Fruit fly (Drosophila melanogaster): ENCODE measurements around the gene tut.
A peak's percentile ranks its signal among the peaks of the same experiment; 100 is the strongest.

DNA sequence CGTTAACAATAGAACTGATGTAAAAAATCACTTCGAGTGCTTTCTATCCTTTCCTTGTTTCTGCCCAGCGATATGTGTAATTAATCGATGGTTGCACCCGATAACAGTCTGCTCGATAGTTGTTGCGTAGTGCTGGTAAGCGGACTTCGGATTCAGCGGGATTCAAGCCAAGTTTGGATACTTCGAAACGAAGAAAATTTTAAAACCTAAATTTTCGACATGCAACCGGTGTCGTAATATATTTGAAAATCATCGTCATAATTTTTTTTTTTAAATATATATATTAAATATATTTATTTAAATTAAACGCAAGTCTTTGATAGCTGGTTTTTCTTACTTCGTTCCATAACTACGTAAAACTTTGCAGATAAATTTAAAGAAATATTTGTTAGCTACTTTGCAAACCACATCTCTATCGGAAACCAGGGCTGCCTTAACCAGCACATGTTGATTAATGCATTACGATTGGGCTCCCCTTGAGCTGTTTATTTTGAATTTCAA is 12.7 kb downstream of the tut start, which contains the start of the genes UbcE2M and Dhps:
- TF ChIP-seq Blimp-1 (GFP tag; optimal IDR thresholded peaks at IDR 0.05) (peak; percentile 58), CG10669 (GFP tag; optimal IDR thresholded peaks at IDR 0.05) (no peak)

Data from whole organism, prepupa.